Worm (Caenorhabditis elegans): ENCODE measurements around the gene K10D6.4.

K10D6.4 gene

ce11 chrV:11201826-11202565 lies at the start of gene K10D6.4:
TSS of gene K10D6.4 (plus strand) at chrV:11201925.
- TF ChIP-seq ceh-36 (tag; optimal IDR thresholded peaks at IDR 0.05) (no peak), tbx-11 (GFP tag; IDR thresholded peaks at IDR 0.05) (no peak), scrt-1 (GFP tag; IDR thresholded peaks at IDR 0.05) (no peak), tra-4 (tag; optimal IDR thresholded peaks at IDR 0.05) (no peak), ets-7 (tag; optimal IDR thresholded peaks at IDR 0.05) (no peak), ceh-13 (GFP tag; optimal IDR thresholded peaks at IDR 0.05) (no peak), hmg-4 (GFP tag; optimal IDR thresholded peaks at IDR 0.05) (no peak), hnd-1 (tag; optimal IDR thresholded peaks at IDR 0.05) (no peak), ama-1 (optimal IDR thresholded peaks at IDR 0.05) (no peak), flt-1 (GFP tag; IDR thresholded peaks at IDR 0.05) (no peak), aly-1 (tag; optimal IDR thresholded peaks at IDR 0.05) (no peak), pes-1 (GFP tag; IDR thresholded peaks at IDR 0.05) (no peak)

DNA sequence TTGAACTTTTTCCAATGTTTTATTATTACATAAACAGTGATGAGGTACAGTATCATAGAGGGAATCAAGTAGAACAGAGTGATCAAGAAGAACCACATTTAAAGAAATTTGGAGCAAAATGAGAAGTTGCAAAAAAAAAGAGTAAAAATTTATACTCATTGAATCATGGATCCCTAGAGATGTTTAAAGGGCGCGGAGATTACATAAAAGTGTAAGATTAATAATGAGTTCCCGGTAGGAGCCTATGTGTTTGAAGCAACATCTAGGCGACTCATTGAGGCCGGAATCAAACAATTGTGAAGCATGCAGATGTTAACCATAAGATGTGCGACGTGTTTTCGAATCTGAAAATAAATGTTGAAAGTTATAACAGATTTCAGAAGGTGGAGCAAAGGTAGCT lies 49.4 kb upstream of the K10D6.4 start, which contains the start of gene srg-39:
srg-39 (minus strand) TSS at position 101 of the 400 bp plus-strand sequence.
- TF ChIP-seq tbx-37 (GFP tag; conservative IDR thresholded peaks at IDR 0.05) (no peak), ceh-13 (GFP tag; optimal IDR thresholded peaks at IDR 0.05) (no peak), aly-1 (tag; optimal IDR thresholded peaks at IDR 0.05) (no peak), scrt-1 (GFP tag; IDR thresholded peaks at IDR 0.05) (no peak), hmg-4 (GFP tag; optimal IDR thresholded peaks at IDR 0.05) (no peak), tra-4 (tag; optimal IDR thresholded peaks at IDR 0.05) (no peak), tbx-11 (GFP tag; IDR thresholded peaks at IDR 0.05) (no peak), ceh-36 (tag; optimal IDR thresholded peaks at IDR 0.05) (no peak), ets-7 (tag; optimal IDR thresholded peaks at IDR 0.05) (no peak), hnd-1 (tag; optimal IDR thresholded peaks at IDR 0.05) (no peak), flt-1 (GFP tag; IDR thresholded peaks at IDR 0.05) (no peak), ama-1 (optimal IDR thresholded peaks at IDR 0.05) (no peak), sea-1 (GFP tag; conservative IDR thresholded peaks at IDR 0.05) (no peak), hmbx-1 (tag; optimal IDR thresholded peaks at IDR 0.05) (no peak), pes-1 (GFP tag; IDR thresholded peaks at IDR 0.05) (no peak), B0310.2 (tag; optimal IDR thresholded peaks at IDR 0.05) (no peak), F13C5.2 (tag; optimal IDR thresholded peaks at IDR 0.05) (no peak)

DNA sequence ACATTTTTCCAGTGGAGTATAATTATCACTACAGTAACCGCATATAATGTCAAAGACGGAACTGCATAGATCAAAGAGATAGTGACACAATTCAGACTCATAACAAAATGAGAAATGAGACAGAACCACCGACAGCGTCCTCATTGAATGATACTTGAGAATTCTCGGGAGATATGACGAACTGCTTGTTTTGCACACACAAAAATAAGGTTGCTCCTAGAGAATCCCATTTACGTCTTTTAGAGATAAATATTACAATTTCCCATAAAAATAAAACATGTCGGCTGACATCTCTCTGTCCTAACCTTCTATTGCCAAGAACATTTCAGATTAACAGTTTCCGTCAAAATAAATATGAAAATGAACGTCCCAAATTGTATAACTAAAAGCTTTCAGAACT lies 46.2 kb upstream of the K10D6.4 start, which contains the start of gene srg-38:
srg-38 (minus strand) TSS at position 101 of the 400 bp plus-strand sequence.
- TF ChIP-seq tbx-37 (GFP tag; conservative IDR thresholded peaks at IDR 0.05) (no peak), ceh-13 (GFP tag; optimal IDR thresholded peaks at IDR 0.05) (no peak), ceh-36 (tag; optimal IDR thresholded peaks at IDR 0.05) (no peak), scrt-1 (GFP tag; IDR thresholded peaks at IDR 0.05) (no peak), sea-1 (GFP tag; conservative IDR thresholded peaks at IDR 0.05) (no peak), tbx-11 (GFP tag; IDR thresholded peaks at IDR 0.05) (no peak), flt-1 (GFP tag; IDR thresholded peaks at IDR 0.05) (no peak), tra-4 (tag; optimal IDR thresholded peaks at IDR 0.05) (no peak), hnd-1 (tag; optimal IDR thresholded peaks at IDR 0.05) (no peak), hmbx-1 (tag; optimal IDR thresholded peaks at IDR 0.05) (no peak), B0310.2 (tag; optimal IDR thresholded peaks at IDR 0.05) (no peak), hmg-4 (GFP tag; optimal IDR thresholded peaks at IDR 0.05) (no peak), ets-7 (tag; optimal IDR thresholded peaks at IDR 0.05) (no peak), ama-1 (optimal IDR thresholded peaks at IDR 0.05) (no peak), aly-1 (tag; optimal IDR thresholded peaks at IDR 0.05) (no peak)

- TF ChIP-seq ceh-13 (GFP tag; optimal IDR thresholded peaks at IDR 0.05) (no peak), ceh-36 (tag; optimal IDR thresholded peaks at IDR 0.05) (no peak), tbx-11 (GFP tag; IDR thresholded peaks at IDR 0.05) (no peak), aly-1 (tag; optimal IDR thresholded peaks at IDR 0.05) (no peak), hnd-1 (tag; optimal IDR thresholded peaks at IDR 0.05) (no peak), F13C5.2 (tag; optimal IDR thresholded peaks at IDR 0.05) (no peak), scrt-1 (GFP tag; IDR thresholded peaks at IDR 0.05) (no peak), B0310.2 (tag; optimal IDR thresholded peaks at IDR 0.05) (no peak), hmg-4 (GFP tag; optimal IDR thresholded peaks at IDR 0.05) (no peak), ama-1 (optimal IDR thresholded peaks at IDR 0.05) (no peak)
Observed at ce11 chrV:11156589-11156988, 45.1 kb upstream of the K10D6.4 start.

DNA sequence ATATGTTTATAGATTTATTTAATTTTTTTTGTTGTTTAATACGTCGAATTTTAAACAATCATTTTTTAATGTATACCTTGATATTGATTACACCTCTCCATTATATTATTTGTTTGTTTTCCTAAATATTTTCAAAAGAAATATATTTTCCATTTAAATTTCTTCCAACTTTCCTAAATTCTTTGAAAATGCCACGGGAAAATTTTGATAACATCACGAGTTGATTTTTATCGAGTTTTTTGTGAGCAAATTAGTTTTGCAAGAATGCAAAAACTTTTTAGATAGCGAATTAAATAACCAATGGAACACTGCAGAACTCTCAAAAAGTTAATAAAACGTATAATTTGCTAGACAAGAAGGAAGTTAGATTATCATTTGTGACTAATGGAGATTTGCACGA lies 43.8 kb upstream of the K10D6.4 start, which contains the start of gene srg-42:
srg-42 (minus strand) TSS at position 101 of the 400 bp plus-strand sequence.
- no peak for TF ChIP-seq scrt-1 (GFP tag; IDR thresholded peaks at IDR 0.05)
- TF ChIP-seq ceh-13 (GFP tag; optimal IDR thresholded peaks at IDR 0.05) = no peak
- TF ChIP-seq sea-1 (GFP tag; conservative IDR thresholded peaks at IDR 0.05) = no peak
- TF ChIP-seq tbx-11 (GFP tag; IDR thresholded peaks at IDR 0.05) = no peak
- TF ChIP-seq hmg-4 (GFP tag; optimal IDR thresholded peaks at IDR 0.05) = no peak
- no peak for TF ChIP-seq ama-1 (optimal IDR thresholded peaks at IDR 0.05)
- TF ChIP-seq hmbx-1 (tag; optimal IDR thresholded peaks at IDR 0.05) = no peak
- TF ChIP-seq tra-4 (tag; optimal IDR thresholded peaks at IDR 0.05) = no peak
- TF ChIP-seq F13C5.2 (tag; optimal IDR thresholded peaks at IDR 0.05) = no peak
- no peak for TF ChIP-seq tbx-37 (GFP tag; conservative IDR thresholded peaks at IDR 0.05)
- no peak for TF ChIP-seq B0310.2 (tag; optimal IDR thresholded peaks at IDR 0.05)
- no peak for TF ChIP-seq hnd-1 (tag; optimal IDR thresholded peaks at IDR 0.05)
- TF ChIP-seq ets-7 (tag; optimal IDR thresholded peaks at IDR 0.05) = no peak
- no peak for TF ChIP-seq flt-1 (GFP tag; IDR thresholded peaks at IDR 0.05)
- no peak for TF ChIP-seq pes-1 (GFP tag; IDR thresholded peaks at IDR 0.05)
- no peak for TF ChIP-seq ceh-36 (tag; optimal IDR thresholded peaks at IDR 0.05)
- TF ChIP-seq aly-1 (tag; optimal IDR thresholded peaks at IDR 0.05) = no peak

DNA sequence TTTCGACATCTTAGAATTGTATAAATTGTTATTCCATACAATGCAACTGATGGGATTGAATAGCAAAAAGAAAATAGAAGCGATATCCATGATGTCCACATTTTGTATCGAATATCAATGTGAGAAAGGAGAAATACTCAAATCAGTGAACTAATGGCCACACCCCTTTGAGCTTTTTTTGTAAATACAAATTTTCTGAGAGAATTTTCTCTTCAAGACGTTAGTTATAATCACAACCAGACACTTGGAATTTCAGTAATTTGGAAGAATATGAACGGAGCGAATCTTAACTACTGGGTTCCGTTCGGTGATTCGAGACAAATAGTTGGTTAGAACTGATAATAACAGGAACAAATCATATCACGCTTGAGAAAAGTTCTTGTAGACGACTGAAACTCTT lies 39.9 kb upstream of the K10D6.4 start, which contains the start of gene srg-41:
srg-41 (minus strand) TSS at position 101 of the 400 bp plus-strand sequence.
- TF ChIP-seq scrt-1 (GFP tag; IDR thresholded peaks at IDR 0.05) = no peak
- TF ChIP-seq ceh-13 (GFP tag; optimal IDR thresholded peaks at IDR 0.05) = no peak
- TF ChIP-seq ama-1 (optimal IDR thresholded peaks at IDR 0.05) = no peak
- no peak for TF ChIP-seq aly-1 (tag; optimal IDR thresholded peaks at IDR 0.05)
- TF ChIP-seq flt-1 (GFP tag; IDR thresholded peaks at IDR 0.05) = no peak
- no peak for TF ChIP-seq tbx-11 (GFP tag; IDR thresholded peaks at IDR 0.05)
- TF ChIP-seq ets-7 (tag; optimal IDR thresholded peaks at IDR 0.05) = no peak
- no peak for TF ChIP-seq sea-1 (GFP tag; conservative IDR thresholded peaks at IDR 0.05)
- TF ChIP-seq F13C5.2 (tag; optimal IDR thresholded peaks at IDR 0.05) = no peak
- TF ChIP-seq hnd-1 (tag; optimal IDR thresholded peaks at IDR 0.05) = no peak
- no peak for TF ChIP-seq hmbx-1 (tag; optimal IDR thresholded peaks at IDR 0.05)
- no peak for TF ChIP-seq pes-1 (GFP tag; IDR thresholded peaks at IDR 0.05)
- no peak for TF ChIP-seq ceh-36 (tag; optimal IDR thresholded peaks at IDR 0.05)
- TF ChIP-seq B0310.2 (tag; optimal IDR thresholded peaks at IDR 0.05) = no peak
- no peak for TF ChIP-seq tbx-37 (GFP tag; conservative IDR thresholded peaks at IDR 0.05)
- no peak for TF ChIP-seq tra-4 (tag; optimal IDR thresholded peaks at IDR 0.05)

Measured in whole organism, early embryonic.